Fruit fly (Drosophila melanogaster) whole organism, embryonic: ENCODE results near the gene CG15548.

Source experiments
- Ada2b ChIP-seq: fragments of 200-800 bp; sonication (Bioruptor generic); IDR thresholded peaks from 2 replicates; pipeline ENCODE4 v1.3.6; 2022; ENCODE audit warnings: missing biosample characterization, missing genetic modification characterization
- Aef1 ChIP-seq: fragments of 200-800 bp; sonication (Bioruptor generic); IDR thresholded peaks from 3 replicates; pipeline ENCODE4 v1.3.6; 2022; ENCODE audit warnings: missing biosample characterization, missing genetic modification characterization
- CG10543 ChIP-seq: fragments of 200-800 bp; sonication (Bioruptor generic); optimal IDR thresholded peaks from 3 replicates; lab custom pipeline; 2017; ENCODE audit warnings: missing biosample characterization, mild to moderate bottlenecking, missing genetic modification characterization, moderate library complexity
- CG12391 ChIP-seq: fragments of 200-800 bp; sonication (Bioruptor generic); optimal IDR thresholded peaks from 3 replicates; lab custom pipeline; 2018; ENCODE audit warnings: missing biosample characterization, mild to moderate bottlenecking, missing genetic modification characterization, moderate library complexity
- CG12769 ChIP-seq: fragments of 200-800 bp; sonication (Bioruptor generic); optimal IDR thresholded peaks from 2 replicates; lab custom pipeline; 2019; ENCODE audit warnings: missing biosample characterization, mild to moderate bottlenecking, missing genetic modification characterization, moderate library complexity
- CG13287 ChIP-seq: fragments of 200-800 bp; sonication (Bioruptor generic); IDR thresholded peaks from 2 replicates; pipeline ENCODE4 v1.3.6; 2022; ENCODE audit warnings: missing biosample characterization, missing genetic modification characterization; ENCODE audit not compliant: partially characterized antibody
- CG13775 ChIP-seq: fragments of 200-800 bp; sonication (Bioruptor generic); optimal IDR thresholded peaks from 3 replicates; lab custom pipeline; 2017; ENCODE audit warnings: missing biosample characterization, mild to moderate bottlenecking, missing genetic modification characterization
- CG14667 ChIP-seq: fragments of 200-800 bp; sonication (Bioruptor generic); IDR thresholded peaks from 2 replicates; pipeline ENCODE4 v1.3.6; 2022; ENCODE audit warnings: missing biosample characterization, missing genetic modification characterization
- CG17568 ChIP-seq: fragments of 200-800 bp; sonication (Bioruptor generic); optimal IDR thresholded peaks from 2 replicates; lab custom pipeline; 2018; ENCODE audit warnings: missing biosample characterization, mild to moderate bottlenecking, missing genetic modification characterization, moderate library complexity
- CG17912 ChIP-seq: fragments of 200-800 bp; sonication (Bioruptor generic); optimal IDR thresholded peaks from 2 replicates; lab custom pipeline; 2018; ENCODE audit warnings: missing biosample characterization, mild to moderate bottlenecking, missing genetic modification characterization
- CG18764 ChIP-seq: fragments of 200-800 bp; sonication (Bioruptor generic); optimal IDR thresholded peaks from 3 replicates; lab custom pipeline; 2016; ENCODE audit warnings: missing biosample characterization, missing genetic modification characterization
- CG2678 ChIP-seq: fragments of 200-800 bp; sonication (Bioruptor generic); optimal IDR thresholded peaks from 3 replicates; lab custom pipeline; 2019; ENCODE audit warnings: missing biosample characterization, mild to moderate bottlenecking, missing genetic modification characterization, moderate library complexity
- CG2875 ChIP-seq: fragments of 200-800 bp; sonication (Bioruptor generic); optimal IDR thresholded peaks from 2 replicates; lab custom pipeline; 2017; ENCODE audit warnings: missing biosample characterization, mild to moderate bottlenecking, missing genetic modification characterization, missing genetic modification reagents
- CG2889 ChIP-seq: fragments of 200-800 bp; sonication (Bioruptor generic); IDR thresholded peaks from 3 replicates; pipeline ENCODE4 v1.3.6; 2022; ENCODE audit warnings: missing biosample characterization, missing genetic modification characterization
- CG3281 ChIP-seq: fragments of 200-800 bp; sonication (Bioruptor generic); optimal IDR thresholded peaks from 3 replicates; lab custom pipeline; 2017; ENCODE audit warnings: missing biosample characterization, mild to moderate bottlenecking, missing genetic modification characterization
- CG7928 ChIP-seq: fragments of 200-800 bp; sonication (Bioruptor generic); optimal IDR thresholded peaks from 2 replicates; lab custom pipeline; 2017; ENCODE audit warnings: missing biosample characterization, mild to moderate bottlenecking, missing genetic modification characterization
- CG8290 ChIP-seq, 3 experiments: fragments of 200-800 bp; sonication (Bioruptor generic); optimal IDR thresholded peaks; 2 replicates each; lab custom pipeline; 2016 to 2019; ENCODE audit warnings: missing biosample characterization in 3 of 3, missing genetic modification characterization in 3 of 3, mild to moderate bottlenecking in 2 of 3, moderate library complexity in 1 of 3
- CG9817 ChIP-seq: fragments of 200-800 bp; sonication (Bioruptor generic); optimal IDR thresholded peaks from 2 replicates; lab custom pipeline; 2018; ENCODE audit warnings: missing biosample characterization, mild to moderate bottlenecking, missing genetic modification characterization, moderate library complexity
- CG9932 ChIP-seq: fragments of 200-800 bp; sonication (Bioruptor generic); IDR thresholded peaks from 2 replicates; pipeline ENCODE4 v1.3.6; 2022; ENCODE audit warnings: missing biosample characterization, missing genetic modification characterization
- Chrac-16 ChIP-seq: fragments of 200-800 bp; sonication (Bioruptor generic); optimal IDR thresholded peaks from 3 replicates; lab custom pipeline; 2016; ENCODE audit warnings: missing biosample characterization, missing genetic modification characterization
- D19B ChIP-seq: fragments of 200-800 bp; sonication (Bioruptor generic); optimal IDR thresholded peaks from 2 replicates; lab custom pipeline; 2017; ENCODE audit warnings: missing biosample characterization, mild to moderate bottlenecking, missing genetic modification characterization
- Dad ChIP-seq: fragments of 200-800 bp; sonication (Bioruptor generic); optimal IDR thresholded peaks from 3 replicates; lab custom pipeline; 2016; ENCODE audit warnings: missing biosample characterization, missing genetic modification characterization
- Ets65A ChIP-seq: fragments of 200-800 bp; sonication (Bioruptor generic); peaks from one replicate; lab custom pipeline; 2016; ENCODE audit warnings: missing biosample characterization, missing genetic modification characterization
- Fer3 ChIP-seq: fragments of 200-800 bp; sonication (Bioruptor generic); optimal IDR thresholded peaks from 2 replicates; lab custom pipeline; 2018; ENCODE audit warnings: missing biosample characterization, mild to moderate bottlenecking, missing genetic modification characterization, moderate library complexity
- H15 ChIP-seq: fragments of 200-800 bp; sonication (Bioruptor generic); IDR thresholded peaks from 3 replicates; pipeline ENCODE4 v1.3.6; 2022; ENCODE audit warnings: missing biosample characterization, missing genetic modification characterization
- HmgD ChIP-seq: fragments of 200-800 bp; sonication (Bioruptor generic); optimal IDR thresholded peaks from 3 replicates; lab custom pipeline; 2016; ENCODE audit warnings: missing biosample characterization, missing genetic modification characterization
- Med ChIP-seq: fragments of 200-800 bp; sonication (Bioruptor generic); peaks from one replicate; lab custom pipeline; 2016; ENCODE audit warnings: missing biosample characterization, missing genetic modification characterization, mild to moderate bottlenecking, inconsistent platforms, moderate library complexity
- Myb ChIP-seq: fragments of 200-800 bp; sonication (Bioruptor generic); optimal IDR thresholded peaks from 2 replicates; lab custom pipeline; 2016; ENCODE audit warnings: missing biosample characterization, missing genetic modification characterization
- Ptx1 ChIP-seq: fragments of 200-800 bp; sonication (Bioruptor generic); IDR thresholded peaks from 2 replicates; pipeline ENCODE4 v1.3.6; 2022; ENCODE audit warnings: missing biosample characterization, missing genetic modification characterization
- Spps ChIP-seq: fragments of 200-800 bp; sonication (Bioruptor generic); optimal IDR thresholded peaks from 2 replicates; lab custom pipeline; 2018; ENCODE audit warnings: missing biosample characterization, mild to moderate bottlenecking, missing genetic modification characterization
- ase ChIP-seq: fragments of 200-800 bp; sonication (Bioruptor generic); IDR thresholded peaks from 3 replicates; pipeline ENCODE4 v1.3.6; 2022; ENCODE audit warnings: missing biosample characterization, missing genetic modification characterization
- cad ChIP-seq: fragments of >200 bp; optimal IDR thresholded peaks from 2 replicates; lab custom pipeline; 2017; ENCODE audit warnings: missing biosample characterization, missing genetic modification characterization
- cg ChIP-seq: fragments of 200-800 bp; sonication (Bioruptor generic); optimal IDR thresholded peaks from 3 replicates; lab custom pipeline; 2019; ENCODE audit warnings: missing biosample characterization, mild to moderate bottlenecking, missing genetic modification characterization, moderate library complexity
- ci ChIP-seq: fragments of 200-800 bp; sonication (Bioruptor generic); IDR thresholded peaks from 3 replicates; pipeline ENCODE4 v1.3.6; 2022; ENCODE audit warnings: missing biosample characterization, missing genetic modification characterization
- crol ChIP-seq: fragments of 200-800 bp; sonication (Bioruptor generic); IDR thresholded peaks from 2 replicates; pipeline ENCODE4 v1.3.6; 2022; ENCODE audit warnings: missing biosample characterization, missing genetic modification characterization
- fru ChIP-seq: fragments of >200 bp; optimal IDR thresholded peaks from 2 replicates; lab custom pipeline; 2017
- fu2 ChIP-seq: fragments of 200-800 bp; sonication (Bioruptor generic); optimal IDR thresholded peaks from 2 replicates; lab custom pipeline; 2016; ENCODE audit warnings: missing biosample characterization, missing genetic modification characterization
- grn ChIP-seq: fragments of 200-800 bp; sonication (Bioruptor generic); optimal IDR thresholded peaks from 3 replicates; lab custom pipeline; 2017; ENCODE audit warnings: missing biosample characterization, missing genetic modification characterization
- gsb-n ChIP-seq: fragments of 200-800 bp; sonication (Bioruptor generic); optimal IDR thresholded peaks from 3 replicates; lab custom pipeline; 2018; ENCODE audit warnings: missing biosample characterization, mild to moderate bottlenecking, missing genetic modification characterization
- lab ChIP-seq: fragments of 200-800 bp; sonication (Bioruptor generic); optimal IDR thresholded peaks from 3 replicates; lab custom pipeline; 2017; ENCODE audit warnings: missing biosample characterization, missing genetic modification characterization, mild to moderate bottlenecking, moderate library complexity, missing genetic modification reagents
- lola ChIP-seq, 3 experiments: fragments of >200 bp in 2 of 3; fragments of 200-800 bp in 1 of 3; sonication (Bioruptor generic) in 1 of 3; optimal IDR thresholded peaks; 2 replicates each; lab custom pipeline; 2017 to 2019; ENCODE audit warnings: missing biosample characterization in 3 of 3, missing genetic modification characterization in 3 of 3, mild to moderate bottlenecking in 1 of 3, moderate library complexity in 1 of 3
- luna ChIP-seq: fragments of 200-800 bp; sonication (Bioruptor generic); optimal IDR thresholded peaks from 2 replicates; lab custom pipeline; 2016; ENCODE audit warnings: missing biosample characterization, missing genetic modification characterization
- rib ChIP-seq: fragments of 200-800 bp; sonication (Bioruptor generic); IDR thresholded peaks from 2 replicates; pipeline ENCODE4 v1.3.6; 2022; ENCODE audit warnings: missing biosample characterization, missing genetic modification characterization
- sd ChIP-seq: fragments of 200-800 bp; sonication (Bioruptor generic); optimal IDR thresholded peaks from 3 replicates; lab custom pipeline; 2018; ENCODE audit warnings: missing biosample characterization, mild to moderate bottlenecking, missing genetic modification characterization, moderate library complexity
- sisA ChIP-seq: fragments of 200-800 bp; sonication (Bioruptor generic); IDR thresholded peaks from 2 replicates; pipeline ENCODE4 v1.3.6; 2022; ENCODE audit warnings: missing biosample characterization, missing genetic modification characterization
- tgo ChIP-seq: fragments of 200-800 bp; sonication (Bioruptor generic); IDR thresholded peaks from 3 replicates; pipeline ENCODE4 v1.3.6; 2022; ENCODE audit warnings: missing biosample characterization, missing genetic modification characterization
- tio ChIP-seq: fragments of 200-800 bp; sonication (Bioruptor generic); optimal IDR thresholded peaks from 2 replicates; lab custom pipeline; 2017; ENCODE audit warnings: missing biosample characterization, missing genetic modification characterization, inconsistent platforms
- vvl ChIP-seq: fragments of 200-800 bp; sonication (Bioruptor generic); IDR thresholded peaks from 2 replicates; pipeline ENCODE4 v1.3.6; 2022; ENCODE audit warnings: missing biosample characterization, missing genetic modification characterization

CG15548 gene

dm6 chr3R:30912402-30912801 lies 47.1 kb upstream of the CG15548 start, which contains the start of gene Ptx1 (continued):
- no peak for TF ChIP-seq CG9817 (tag; lab: Kevin White, UChicago)
- no peak for TF ChIP-seq CG2889
- TF ChIP-seq fu2 (GFP tag; lab: Kevin White, UChicago) = no peak
- TF ChIP-seq tio = no peak
- TF ChIP-seq CG12391 = no peak
- no peak for TF ChIP-seq CG18764 (GFP tag; lab: Kevin White, UChicago)
- TF ChIP-seq grn (GFP tag; lab: Kevin White, UChicago) = peak; percentile 31
- peak; percentile 93 for TF ChIP-seq crol
- TF ChIP-seq lola (GFP tag; optimal IDR thresholded peaks at IDR 0.05; lab: Kevin White, UChicago) = no peak
- TF ChIP-seq fru (lab: Kevin White, UChicago) = peak; percentile 63
- TF ChIP-seq D19B (GFP tag; lab: Kevin White, UChicago) = no peak
- peak; percentile 29 for TF ChIP-seq gsb-n (tag; lab: Kevin White, UChicago)
- TF ChIP-seq Chrac-16 (GFP tag; lab: Kevin White, UChicago) = peak; percentile 2

dm6 chr3R:30913704-30914103 lies 45.8 kb upstream of the CG15548 start:
- TF ChIP-seq CG8290 (GFP tag; optimal IDR thresholded peaks at IDR 0.05; lab: Kevin White, UChicago) = no peak
- TF ChIP-seq CG8290 (tag; optimal IDR thresholded peaks at IDR 0.05; lab: Kevin White, UChicago) = peak in 1 of 2 experiments; percentile 24
- TF ChIP-seq Ets65A (GFP tag; lab: Kevin White, UChicago) = peak; percentile 86
- no peak for TF ChIP-seq Fer3
- 0 out of 2 replicates have a peak, but pooled peaks have one; percentile 16 for TF ChIP-seq Ptx1

dm6 chr3R:30915235-30915634 lies 44.3 kb upstream of the CG15548 start:
- TF ChIP-seq CG10543 (GFP tag; lab: Kevin White, UChicago) = peak; percentile 36
- TF ChIP-seq Ada2b (GFP tag; lab: Robert Waterston, UW) = no peak
- TF ChIP-seq lab (GFP tag; lab: Kevin White, UChicago) = peak; percentile 28
- no peak for TF ChIP-seq CG8290 (GFP tag; optimal IDR thresholded peaks at IDR 0.05; lab: Kevin White, UChicago)
- peak in 1 of 2 experiments; percentile 27 for TF ChIP-seq CG8290 (tag; optimal IDR thresholded peaks at IDR 0.05; lab: Kevin White, UChicago)
- TF ChIP-seq CG14667 (GFP tag; lab: Robert Waterston, UW) = no peak
- TF ChIP-seq sisA (GFP tag; lab: Robert Waterston, UW) = no peak
- no peak for TF ChIP-seq CG17568 (GFP tag; lab: Kevin White, UChicago)
- no peak for TF ChIP-seq CG9932
- TF ChIP-seq tgo (GFP tag; lab: Robert Waterston, UW) = no peak
- no peak for TF ChIP-seq HmgD (GFP tag; lab: Kevin White, UChicago)
- TF ChIP-seq ase (GFP tag; lab: Robert Waterston, UW) = no peak
- no peak for TF ChIP-seq H15 (GFP tag; lab: Robert Waterston, UW)
- TF ChIP-seq sd (tag; lab: Kevin White, UChicago) = peak; percentile 23
- TF ChIP-seq luna (GFP tag; lab: Kevin White, UChicago) = no peak
- TF ChIP-seq fu2 (GFP tag; lab: Kevin White, UChicago) = no peak
- 0 out of 2 replicates have a peak, but pooled peaks have one; percentile 20 for TF ChIP-seq rib (GFP tag; lab: Robert Waterston, UW)
- peak; percentile 28 for TF ChIP-seq Med (GFP tag; lab: Kevin White, UChicago)
- no peak for TF ChIP-seq cad (GFP tag; lab: Kevin White, UChicago)
- TF ChIP-seq CG2875 (GFP tag; lab: Kevin White, UChicago) = peak; percentile 14
- TF ChIP-seq grn (GFP tag; lab: Kevin White, UChicago) = no peak
- no peak for TF ChIP-seq CG13287 (GFP tag; lab: Robert Waterston, UW)
- TF ChIP-seq Spps (tag; lab: Kevin White, UChicago) = no peak
- no peak for TF ChIP-seq Dad
- TF ChIP-seq CG13775 (GFP tag; lab: Kevin White, UChicago) = no peak
- TF ChIP-seq ci (GFP tag; lab: Robert Waterston, UW) = 0 out of 3 replicates have a peak, but pooled peaks have one; percentile 23
- TF ChIP-seq CG12769 (tag; lab: Kevin White, UChicago) = peak; percentile 39
- peak; percentile 98 for TF ChIP-seq crol
- TF ChIP-seq CG7928 (GFP tag; lab: Kevin White, UChicago) = no peak
- TF ChIP-seq Myb (GFP tag; lab: Kevin White, UChicago) = no peak
- no peak for TF ChIP-seq cg (GFP tag; lab: Kevin White, UChicago)
- TF ChIP-seq CG2678 (tag; lab: Kevin White, UChicago) = peak; percentile 25
- peak; percentile 26 for TF ChIP-seq CG3281
- peak; percentile 12; the same call in 1 of the 3 replicates for TF ChIP-seq Aef1 (GFP tag; lab: Robert Waterston, UW)
- no peak for TF ChIP-seq CG17912 (GFP tag; lab: Kevin White, UChicago)
- TF ChIP-seq vvl (GFP tag; lab: Robert Waterston, UW) = no peak
